Worm (Caenorhabditis elegans) whole organism, L4 larva: ENCODE results near the gene K09D9.9.
A peak's percentile ranks its signal among the peaks of the same experiment; 100 is the strongest.

Source experiments
- F10B5.3 ChIP-seq: sonication (generic microtip); optimal IDR thresholded peaks from 2 replicates; lab custom pipeline; 2016; ENCODE audit warnings: mild to moderate bottlenecking, missing genetic modification characterization, missing compliant biosample characterization
- F26F4.8 ChIP-seq: fragments of 200-800 bp; sonication (Bioruptor generic); conservative IDR thresholded peaks from 2 replicates; pipeline ENCODE4 v1.3.6; 2022; ENCODE audit warnings: missing genetic modification characterization, missing compliant biosample characterization
- F37D6.2 ChIP-seq: sonication (generic microtip); optimal IDR thresholded peaks from 2 replicates; lab custom pipeline; 2016; ENCODE audit warnings: mild to moderate bottlenecking, missing genetic modification characterization, missing compliant biosample characterization
- T20F7.1 ChIP-seq: fragments of 200-800 bp; sonication (Bioruptor generic); optimal IDR thresholded peaks from 2 replicates; lab custom pipeline; 2018; ENCODE audit warnings: mild to moderate bottlenecking, missing genetic modification characterization, missing compliant biosample characterization
- T26A8.4 ChIP-seq: fragments of 200-800 bp; sonication (Bioruptor generic); IDR thresholded peaks from 2 replicates; pipeline ENCODE4 v1.3.6; 2022; ENCODE audit warnings: missing genetic modification characterization, missing compliant biosample characterization
- Y75B8A.6 ChIP-seq: fragments of 200-800 bp; sonication (Bioruptor generic); IDR thresholded peaks from 2 replicates; pipeline ENCODE4 v1.3.6; 2022; ENCODE audit warnings: missing genetic modification reagents, missing genetic modification characterization, missing compliant biosample characterization
- aha-1 ChIP-seq: fragments of 150-350 bp; peaks from one replicate; lab custom pipeline; 2014; ENCODE audit warnings: missing biosample characterization, missing genetic modification characterization
- ama-1 ChIP-seq: fragments of 150-350 bp; optimal IDR thresholded peaks from 2 replicates; lab custom pipeline; 2014; ENCODE audit warnings: inconsistent platforms, mixed read lengths
- arid-1 ChIP-seq: fragments of 200-800 bp; sonication (Bioruptor generic); conservative IDR thresholded peaks from 2 replicates; pipeline ENCODE4 v1.3.6; 2022; ENCODE audit warnings: missing genetic modification reagents, missing genetic modification characterization, missing compliant biosample characterization
- ceh-20 ChIP-seq: fragments of 200-800 bp; sonication (Bioruptor generic); IDR thresholded peaks from 2 replicates; pipeline ENCODE4 v1.3.6; 2022; ENCODE audit warnings: missing genetic modification reagents, missing genetic modification characterization, missing compliant biosample characterization
- ceh-28 ChIP-seq: fragments of 150-350 bp; optimal IDR thresholded peaks from 2 replicates; lab custom pipeline; 2014; ENCODE audit warnings: missing biosample characterization, missing genetic modification reagents, missing genetic modification characterization
- ceh-32 ChIP-seq: sonication (generic microtip); optimal IDR thresholded peaks from 2 replicates; lab custom pipeline; 2016; ENCODE audit warnings: mild to moderate bottlenecking, missing genetic modification characterization, missing compliant biosample characterization; ENCODE audit not compliant: poor library complexity
- ceh-62 ChIP-seq: sonication (generic microtip); optimal IDR thresholded peaks from 2 replicates; lab custom pipeline; 2017; ENCODE audit warnings: missing biosample characterization, missing genetic modification characterization
- ceh-82 ChIP-seq: sonication (generic microtip); optimal IDR thresholded peaks from 2 replicates; lab custom pipeline; 2017; ENCODE audit warnings: missing biosample characterization, missing genetic modification characterization
- ctbp-1 ChIP-seq: fragments of 200-800 bp; sonication (Bioruptor generic); IDR thresholded peaks from 2 replicates; pipeline ENCODE4 v1.3.6; 2022; ENCODE audit warnings: missing genetic modification reagents, missing genetic modification characterization, missing compliant biosample characterization
- daf-16 ChIP-seq, 3 experiments: sonication (generic microtip); optimal IDR thresholded peaks; 2 replicates each; lab custom pipeline; 2016 to 2017; ENCODE audit warnings: missing genetic modification characterization in 3 of 3, missing genetic modification reagents in 3 of 3, mild to moderate bottlenecking in 2 of 3, missing compliant biosample characterization in 2 of 3, missing biosample characterization in 1 of 3, moderate library complexity in 1 of 3
- daf-19 ChIP-seq: fragments of 200-800 bp; sonication (Bioruptor generic); conservative IDR thresholded peaks from 2 replicates; pipeline ENCODE4 v1.3.6; 2022; ENCODE audit warnings: missing genetic modification characterization, missing compliant biosample characterization
- daf-8 ChIP-seq: fragments of 200-800 bp; sonication (Bioruptor generic); IDR thresholded peaks from 2 replicates; pipeline ENCODE4 v1.3.6; 2022; ENCODE audit warnings: missing genetic modification characterization, missing compliant biosample characterization
- dmd-6 ChIP-seq: fragments of 200-800 bp; sonication (Bioruptor generic); IDR thresholded peaks from 2 replicates; pipeline ENCODE4 v1.3.6; 2022; ENCODE audit warnings: missing genetic modification reagents, missing genetic modification characterization, missing compliant biosample characterization
- egl-27 ChIP-seq: sonication (generic microtip); optimal IDR thresholded peaks from 3 replicates; lab custom pipeline; 2017; ENCODE audit warnings: missing biosample characterization, missing genetic modification reagents, missing genetic modification characterization
- hlh-30 ChIP-seq: sonication (generic microtip); optimal IDR thresholded peaks from 2 replicates; lab custom pipeline; 2017; ENCODE audit warnings: antibody characterized with exemption, mild to moderate bottlenecking, missing genetic modification characterization, missing compliant biosample characterization; ENCODE audit not compliant: insufficient read depth
- hmg-1.1 ChIP-seq: fragments of 200-800 bp; sonication (Bioruptor generic); IDR thresholded peaks from 2 replicates; pipeline ENCODE4 v1.3.6; 2022; ENCODE audit warnings: missing genetic modification reagents, missing genetic modification characterization, missing compliant biosample characterization
- lin-38 ChIP-seq: fragments of 200-800 bp; sonication (Bioruptor generic); IDR thresholded peaks from 2 replicates; pipeline ENCODE4 v1.3.6; 2022; ENCODE audit warnings: missing genetic modification reagents, missing genetic modification characterization, missing compliant biosample characterization
- lin-39 ChIP-seq: fragments of 150-350 bp; optimal IDR thresholded peaks from 2 replicates; lab custom pipeline; 2014; ENCODE audit warnings: missing biosample characterization, missing genetic modification reagents, missing genetic modification characterization
- madf-9 ChIP-seq: fragments of 200-800 bp; sonication (Bioruptor generic); conservative IDR thresholded peaks from 2 replicates; pipeline ENCODE4 v1.3.6; 2022; ENCODE audit warnings: missing genetic modification reagents, missing genetic modification characterization, missing compliant biosample characterization
- mdl-1 ChIP-seq, 2 experiments: fragments of 150-350 bp in 1 of 2; sonication (generic microtip) in 1 of 2; optimal IDR thresholded peaks; 2 replicates each; lab custom pipeline; 2014 to 2017; ENCODE audit warnings: missing biosample characterization in 2 of 2, missing genetic modification characterization in 2 of 2
- mep-1 ChIP-seq: fragments of 150-350 bp; sonication (generic microtip); optimal IDR thresholded peaks from 3 replicates; lab custom pipeline; 2014; ENCODE audit warnings: missing biosample characterization, missing genetic modification characterization
- mxl-3 ChIP-seq: fragments of 200-800 bp; sonication (Bioruptor generic); optimal IDR thresholded peaks from 2 replicates; lab custom pipeline; 2018; ENCODE audit warnings: mild to moderate bottlenecking, missing genetic modification characterization, missing compliant biosample characterization
- nhr-28 ChIP-seq: fragments of 150-350 bp; optimal IDR thresholded peaks from 2 replicates; lab custom pipeline; 2014; ENCODE audit warnings: missing biosample characterization, missing genetic modification characterization
- nhr-42 ChIP-seq: fragments of 200-800 bp; sonication (Bioruptor generic); IDR thresholded peaks from 2 replicates; pipeline ENCODE4 v1.3.6; 2022; ENCODE audit warnings: missing genetic modification characterization, missing compliant biosample characterization
- pha-4 ChIP-seq, 2 experiments: fragments of 150-350 bp in 1 of 2; fragments of 200-800 bp in 1 of 2; sonication (Bioruptor generic) in 1 of 2; IDR thresholded peaks in 1 of 2; optimal IDR thresholded peaks in 1 of 2; 2 replicates each; pipeline versions ENCODE4 v1.3.6 to Lab custom; 2014 to 2022; ENCODE audit warnings: missing genetic modification characterization in 2 of 2, missing genetic modification reagents in 2 of 2, missing biosample characterization in 1 of 2, missing compliant biosample characterization in 1 of 2
- set-16 ChIP-seq: fragments of 200-800 bp; sonication (Bioruptor generic); IDR thresholded peaks from 2 replicates; pipeline ENCODE4 v1.3.6; 2022; ENCODE audit warnings: missing genetic modification reagents, missing genetic modification characterization, missing compliant biosample characterization
- spr-3 ChIP-seq: fragments of 200-800 bp; sonication (Bioruptor generic); optimal IDR thresholded peaks from 2 replicates; lab custom pipeline; 2018; ENCODE audit warnings: mild to moderate bottlenecking, missing genetic modification characterization, missing compliant biosample characterization
- unc-130 ChIP-seq: sonication (generic microtip); optimal IDR thresholded peaks from 2 replicates; lab custom pipeline; 2016; ENCODE audit warnings: missing genetic modification reagents, missing genetic modification characterization, missing compliant biosample characterization
- unc-39 ChIP-seq: sonication (generic microtip); optimal IDR thresholded peaks from 2 replicates; lab custom pipeline; 2017; ENCODE audit warnings: missing biosample characterization, missing genetic modification characterization
- unc-62 ChIP-seq, 3 experiments: fragments of 150-350 bp in 1 of 3; sonication (generic microtip); optimal IDR thresholded peaks in 2 of 3; peaks in 1 of 3; 1 replicate in 1 of 3; 2 replicates in 2 of 3; lab custom pipeline; 2014 to 2017; ENCODE audit warnings: missing biosample characterization in 3 of 3, missing genetic modification characterization in 3 of 3, missing genetic modification reagents in 3 of 3, missing genotype in 1 of 3
- vab-7 ChIP-seq: fragments of 200-800 bp; sonication (Bioruptor generic); IDR thresholded peaks from 2 replicates; pipeline ENCODE4 v1.3.6; 2022; ENCODE audit warnings: missing genetic modification reagents, missing genetic modification characterization, missing compliant biosample characterization
- zag-1 ChIP-seq: fragments of 150-350 bp; optimal IDR thresholded peaks from 2 replicates; lab custom pipeline; 2014; ENCODE audit warnings: missing biosample characterization, missing genetic modification characterization

K09D9.9 gene

ce11 chrV:4005219-4005618 lies 11.3 kb upstream of the K09D9.9 start, which contains the start of gene srh-8:
TSS of gene srh-8 (plus strand) at chrV:4005519.
- TF ChIP-seq vab-7, result no peak
- no peak for TF ChIP-seq lin-39
- TF ChIP-seq aha-1 (tag; lab: Kevin White, UChicago), result peak; percentile 25
- no peak for TF ChIP-seq madf-9 (GFP tag; lab: Robert Waterston, UW)
- no peak for TF ChIP-seq unc-130
- TF ChIP-seq mxl-3 (GFP tag; lab: Kevin White, UChicago), result no peak
- TF ChIP-seq T26A8.4 (GFP tag; lab: Robert Waterston, UW), result no peak

ce11 chrV:4004577-4004976 lies 10.6 kb upstream of the K09D9.9 start:
- TF ChIP-seq set-16 (GFP tag; lab: Robert Waterston, UW) (no peak), madf-9 (GFP tag; lab: Robert Waterston, UW) (no peak), ctbp-1 (GFP tag; lab: Robert Waterston, UW) (no peak), spr-3 (GFP tag; lab: Kevin White, UChicago) (no peak), arid-1 (GFP tag; lab: Robert Waterston, UW) (no peak), mep-1 (tag; lab: Kevin White, UChicago) (no peak), hmg-1.1 (GFP tag; lab: Robert Waterston, UW) (no peak), ceh-20 (no peak), ceh-82 (no peak), daf-8 (GFP tag; lab: Robert Waterston, UW) (no peak), nhr-42 (no peak), pha-4 (GFP tag; IDR thresholded peaks at IDR 0.05; lab: Robert Waterston, UW) (no peak), pha-4 (tag; optimal IDR thresholded peaks at IDR 0.05; lab: Kevin White, UChicago) (no peak), dmd-6 (no peak), ceh-28 (tag; lab: Kevin White, UChicago) (no peak), ceh-32 (tag; lab: Kevin White, UChicago) (no peak), F37D6.2 (tag; lab: Kevin White, UChicago) (no peak), zag-1 (tag; lab: Kevin White, UChicago) (no peak), ceh-62 (tag; lab: Kevin White, UChicago) (no peak), nhr-28 (tag; lab: Kevin White, UChicago) (no peak), lin-38 (GFP tag; lab: Robert Waterston, UW) (no peak)

- TF ChIP-seq daf-16 (GFP tag; optimal IDR thresholded peaks at IDR 0.05; lab: Kevin White, UChicago) (no peak), daf-16 (tag; optimal IDR thresholded peaks at IDR 0.05; lab: Kevin White, UChicago) (no peak), unc-39 (tag; lab: Kevin White, UChicago) (no peak)
Measured at ce11 chrV:3995838-3996237, 1.9 kb upstream of the K09D9.9 start, which contains the start of gene srx-62. TSS of gene srx-62 (minus strand) at chrV:3995938.

- no peak for TF ChIP-seq lin-39
- TF ChIP-seq aha-1 (tag; lab: Kevin White, UChicago), result peak; percentile 63
- TF ChIP-seq T20F7.1 (GFP tag; lab: Kevin White, UChicago), result peak; percentile 1
- no peak for TF ChIP-seq daf-19
Measured at ce11 chrV:3992334-3992733, 1.6 kb downstream of the K09D9.9 start.

- TF ChIP-seq hlh-30 (tag; lab: Kevin White, UChicago) (peak; percentile 32), egl-27 (tag; lab: Kevin White, UChicago) (no peak), mdl-1 (tag; optimal IDR thresholded peaks at IDR 0.05; lab: Kevin White, UChicago) (peak in 1 of 2 experiments; percentile 24), unc-62 (GFP tag; optimal IDR thresholded peaks at IDR 0.05 in 1 of 2; lab: Kevin White, UChicago) (peak in 1 of 2 experiments; percentile 63), unc-62 (tag; optimal IDR thresholded peaks at IDR 0.05; lab: Kevin White, UChicago) (no peak), F10B5.3 (tag; lab: Kevin White, UChicago) (no peak), nhr-28 (tag; lab: Kevin White, UChicago) (peak; percentile 9), ama-1 (peak; percentile 43), Y75B8A.6 (GFP tag; lab: Robert Waterston, UW) (no peak), F26F4.8 (GFP tag; lab: Robert Waterston, UW) (no peak)
Measured at ce11 chrV:3989070-3989469, 4.9 kb downstream of the K09D9.9 start, which contains the start of gene nlp-27. TSS of gene nlp-27 (plus strand) at chrV:3989378.
